Worm (Caenorhabditis elegans): ENCODE results near the gene F13H10.8.

- TF ChIP-seq skn-1 (tag; optimal IDR thresholded peaks at IDR 0.05) (no peak), unc-62 (GFP tag; optimal IDR thresholded peaks at IDR 0.05) (no peak), mdl-1 (tag; optimal IDR thresholded peaks at IDR 0.05) (no peak), nhr-12 (tag; optimal IDR thresholded peaks at IDR 0.05) (no peak), zag-1 (tag; optimal IDR thresholded peaks at IDR 0.05) (no peak), ceh-28 (tag; optimal IDR thresholded peaks at IDR 0.05) (no peak), nhr-77 (tag; optimal IDR thresholded peaks at IDR 0.05) (no peak), nhr-25 (tag; optimal IDR thresholded peaks at IDR 0.05) (no peak), ztf-4 (tag; optimal IDR thresholded peaks at IDR 0.05) (no peak)
Observed at ce11 chrIV:11049806-11050205, 29.5 kb downstream of the F13H10.8 start, which contains the start of gene F36H1.3.
